Worm (Caenorhabditis elegans) whole organism, L4 larva: Measurements from ENCODE around the gene srh-276.

Experiments used
- ces-1 ChIP-seq: fragments of 150-350 bp; sonication (generic microtip); optimal IDR thresholded peaks from 4 replicates; lab custom pipeline; 2014; ENCODE audit warnings: missing biosample characterization, missing genetic modification reagents, missing genetic modification characterization
- dve-1 ChIP-seq: sonication (generic microtip); optimal IDR thresholded peaks from 2 replicates; lab custom pipeline; 2017; ENCODE audit warnings: antibody characterized with exemption, mild to moderate bottlenecking, missing genetic modification characterization, missing compliant biosample characterization; ENCODE audit not compliant: insufficient read depth
- egl-27 ChIP-seq: sonication (generic microtip); optimal IDR thresholded peaks from 3 replicates; lab custom pipeline; 2017; ENCODE audit warnings: missing biosample characterization, missing genetic modification reagents, missing genetic modification characterization
- fkh-10 ChIP-seq: fragments of 150-350 bp; optimal IDR thresholded peaks from 2 replicates; lab custom pipeline; 2014; ENCODE audit warnings: missing biosample characterization, missing genetic modification reagents, missing genetic modification characterization
- lin-29 ChIP-seq: fragments of 200-800 bp; sonication (Bioruptor generic); IDR thresholded peaks from 2 replicates; pipeline ENCODE4 v1.3.6; 2022; ENCODE audit warnings: missing genetic modification reagents, missing genetic modification characterization, missing compliant biosample characterization
- lin-39 ChIP-seq: fragments of 150-350 bp; optimal IDR thresholded peaks from 2 replicates; lab custom pipeline; 2014; ENCODE audit warnings: missing biosample characterization, missing genetic modification reagents, missing genetic modification characterization
- nhr-237 ChIP-seq: sonication (generic microtip); optimal IDR thresholded peaks from 2 replicates; lab custom pipeline; 2017; ENCODE audit warnings: missing biosample characterization, missing genetic modification characterization
- nhr-25 ChIP-seq: sonication (generic microtip); optimal IDR thresholded peaks from 2 replicates; lab custom pipeline; 2017; ENCODE audit warnings: missing genetic modification characterization, mild to moderate bottlenecking, missing compliant biosample characterization, antibody characterized with exemption, moderate library complexity, borderline replicate concordance; ENCODE audit not compliant: insufficient read depth
- pqm-1 ChIP-seq: sonication (generic microtip); optimal IDR thresholded peaks from 2 replicates; lab custom pipeline; 2017; ENCODE audit warnings: missing biosample characterization, missing genetic modification characterization
- unc-62 ChIP-seq, 3 experiments: fragments of 150-350 bp in 1 of 3; sonication (generic microtip); optimal IDR thresholded peaks in 2 of 3; peaks in 1 of 3; 1 replicate in 1 of 3; 2 replicates in 2 of 3; lab custom pipeline; 2014 to 2017; ENCODE audit warnings: missing biosample characterization in 3 of 3, missing genetic modification characterization in 3 of 3, missing genetic modification reagents in 3 of 3, missing genotype in 1 of 3

DNA sequence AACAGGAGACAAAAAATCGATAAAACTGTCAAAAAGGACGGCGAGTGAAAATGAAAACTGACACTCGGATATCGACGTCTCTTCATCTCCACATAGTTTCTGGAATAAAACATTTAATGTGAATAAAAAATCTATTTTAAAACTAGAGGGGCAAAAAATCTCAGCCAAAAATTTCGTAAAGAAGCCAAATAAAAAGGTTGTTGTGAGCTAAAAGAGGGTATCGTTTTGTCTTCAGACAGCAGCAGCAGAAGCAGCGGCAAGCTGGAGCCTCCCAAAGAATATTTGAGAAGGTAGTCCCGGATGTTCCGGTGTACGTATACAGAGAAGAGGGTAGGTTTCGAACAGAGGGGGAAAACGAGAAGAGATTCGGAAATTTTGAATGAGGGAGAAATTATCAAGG, 7.2 kb upstream of the srh-276 start, which contains the start of gene lgc-31:
- TF ChIP-seq lin-29 (GFP tag; lab: Robert Waterston, UW) (no peak), nhr-237 (tag; lab: Kevin White, UChicago) (no peak), dve-1 (no peak), egl-27 (tag; lab: Kevin White, UChicago) (no peak), fkh-10 (GFP tag; lab: Kevin White, UChicago) (no peak), unc-62 (GFP tag; optimal IDR thresholded peaks at IDR 0.05 in 1 of 2; lab: Kevin White, UChicago) (no peak), unc-62 (tag; optimal IDR thresholded peaks at IDR 0.05; lab: Kevin White, UChicago) (no peak), ces-1 (GFP tag; lab: Kevin White, UChicago) (no peak), lin-39 (tag; lab: Kevin White, UChicago) (no peak), nhr-25 (tag; lab: Kevin White, UChicago) (no peak), pqm-1 (tag; lab: Kevin White, UChicago) (no peak)
